Worm (Caenorhabditis elegans) whole organism, midembryonic: ENCODE measurements around the gene gtap-2.

Experiments
- T22C8.4 ChIP-seq: fragments of 200-800 bp; sonication (Bioruptor generic); IDR thresholded peaks from 2 replicates; pipeline ENCODE4 v1.3.6; 2022; ENCODE audit warnings: missing genetic modification characterization, missing compliant biosample characterization
- cog-1 ChIP-seq: sonication (generic microtip); optimal IDR thresholded peaks from 2 replicates; lab custom pipeline; 2016; ENCODE audit warnings: missing genetic modification characterization, missing compliant biosample characterization
- flt-1 ChIP-seq: fragments of 200-800 bp; sonication (Bioruptor generic); IDR thresholded peaks from 2 replicates; pipeline ENCODE4 v1.3.6; 2022; ENCODE audit warnings: missing genetic modification characterization, missing compliant biosample characterization
- klf-2 ChIP-seq: fragments of 200-800 bp; sonication (Bioruptor generic); conservative IDR thresholded peaks from 2 replicates; pipeline ENCODE4 v1.3.6; 2022; ENCODE audit warnings: missing genetic modification reagents, missing genetic modification characterization, missing compliant biosample characterization
- med-1 ChIP-seq: sonication (generic microtip); optimal IDR thresholded peaks from 2 replicates; lab custom pipeline; 2017; ENCODE audit warnings: missing genetic modification characterization, mild to moderate bottlenecking, missing compliant biosample characterization, antibody characterized with exemption, missing genetic modification reagents; ENCODE audit not compliant: insufficient read depth
- ref-1 ChIP-seq: fragments of 200-800 bp; sonication (Bioruptor generic); conservative IDR thresholded peaks from 2 replicates; pipeline ENCODE4 v1.3.6; 2022; ENCODE audit warnings: missing genetic modification reagents, missing genetic modification characterization, missing compliant biosample characterization
- tab-1 ChIP-seq: fragments of 200-800 bp; sonication (Bioruptor generic); IDR thresholded peaks from 2 replicates; pipeline ENCODE4 v1.3.6; 2022; ENCODE audit warnings: missing genetic modification characterization, missing compliant biosample characterization
- ztf-23 ChIP-seq: fragments of 200-800 bp; sonication (Bioruptor generic); IDR thresholded peaks from 2 replicates; pipeline ENCODE4 v1.3.6; 2022; ENCODE audit warnings: missing genetic modification reagents, missing genetic modification characterization, missing compliant biosample characterization
- ztf-29 ChIP-seq: fragments of 200-800 bp; sonication (Bioruptor generic); IDR thresholded peaks from 2 replicates; pipeline ENCODE4 v1.3.6; 2022; ENCODE audit warnings: missing genetic modification reagents, missing genetic modification characterization, missing compliant biosample characterization

gtap-2 gene

ce11 chrIII:9825073-9825828 lies 16.9 kb downstream of the gtap-2 start, which contains the start of gene ZK632.9:
TSS of gene ZK632.9 (minus strand) at chrIII:9825432.
- TF ChIP-seq flt-1 (GFP tag; lab: Robert Waterston, UW) (no peak), cog-1 (tag; lab: Kevin White, UChicago) (no peak), ztf-29 (GFP tag; lab: Robert Waterston, UW) (0 out of 2 replicates have a peak, but pooled peaks have one; percentile 38), med-1 (GFP tag; lab: Kevin White, UChicago) (no peak), klf-2 (GFP tag; lab: Robert Waterston, UW) (no peak)

- TF ChIP-seq cog-1 (tag; lab: Kevin White, UChicago) (no peak), med-1 (GFP tag; lab: Kevin White, UChicago) (no peak), ref-1 (GFP tag; lab: Robert Waterston, UW) (no peak), flt-1 (GFP tag; lab: Robert Waterston, UW) (no peak), klf-2 (GFP tag; lab: Robert Waterston, UW) (no peak), tab-1 (GFP tag; lab: Robert Waterston, UW) (no peak), T22C8.4 (no peak), ztf-29 (GFP tag; lab: Robert Waterston, UW) (no peak), ztf-23 (GFP tag; lab: Robert Waterston, UW) (no peak)
Measured at ce11 chrIII:9826005-9826404, 17.7 kb downstream of the gtap-2 start.

- TF ChIP-seq cog-1 (tag; lab: Kevin White, UChicago) (peak; percentile 0), ztf-23 (GFP tag; lab: Robert Waterston, UW) (no peak), med-1 (GFP tag; lab: Kevin White, UChicago) (no peak)
Measured at ce11 chrIII:9827163-9827951, 19.0 kb downstream of the gtap-2 start, which contains the start of the genes ZK632.10 and ZK632.11. TSS of gene ZK632.10 (minus strand) at chrIII:9827722. TSS of gene ZK632.11 (plus strand) at chrIII:9827915.

ce11 chrIII:9830502-9830901 lies 22.2 kb downstream of the gtap-2 start, which contains the start of gene ZK632.12:
TSS of gene ZK632.12 (plus strand) at chrIII:9830802.
- TF ChIP-seq flt-1 (GFP tag; lab: Robert Waterston, UW) (no peak), med-1 (GFP tag; lab: Kevin White, UChicago) (no peak), ztf-29 (GFP tag; lab: Robert Waterston, UW) (no peak), tab-1 (GFP tag; lab: Robert Waterston, UW) (no peak), ref-1 (GFP tag; lab: Robert Waterston, UW) (no peak), cog-1 (tag; lab: Kevin White, UChicago) (no peak), T22C8.4 (no peak)

- no peak for TF ChIP-seq cog-1 (tag; lab: Kevin White, UChicago)
- TF ChIP-seq ztf-29 (GFP tag; lab: Robert Waterston, UW) = no peak
- TF ChIP-seq klf-2 (GFP tag; lab: Robert Waterston, UW) = no peak
- no peak for TF ChIP-seq tab-1 (GFP tag; lab: Robert Waterston, UW)
- no peak for TF ChIP-seq ztf-23 (GFP tag; lab: Robert Waterston, UW)
Measured at ce11 chrIII:9832569-9832968, 24.2 kb downstream of the gtap-2 start.

- TF ChIP-seq ztf-23 (GFP tag; lab: Robert Waterston, UW) (no peak), ref-1 (GFP tag; lab: Robert Waterston, UW) (no peak), flt-1 (GFP tag; lab: Robert Waterston, UW) (no peak), med-1 (GFP tag; lab: Kevin White, UChicago) (no peak), ztf-29 (GFP tag; lab: Robert Waterston, UW) (no peak)
Measured at ce11 chrIII:9834888-9835287, 26.5 kb downstream of the gtap-2 start, which contains the start of gene K11H3.8. TSS of gene K11H3.8 (plus strand) at chrIII:9835188.

ce11 chrIII:9843715-9844114 lies 35.4 kb downstream of the gtap-2 start, which contains the start of gene K11H3.5:
TSS of gene K11H3.5 (plus strand) at chrIII:9843768.
- no peak for TF ChIP-seq med-1 (GFP tag; lab: Kevin White, UChicago)

- TF ChIP-seq T22C8.4 (no peak), cog-1 (tag; lab: Kevin White, UChicago) (no peak), med-1 (GFP tag; lab: Kevin White, UChicago) (no peak), tab-1 (GFP tag; lab: Robert Waterston, UW) (no peak), ref-1 (GFP tag; lab: Robert Waterston, UW) (no peak), ztf-23 (GFP tag; lab: Robert Waterston, UW) (no peak), klf-2 (GFP tag; lab: Robert Waterston, UW) (no peak), flt-1 (GFP tag; lab: Robert Waterston, UW) (no peak), ztf-29 (GFP tag; lab: Robert Waterston, UW) (no peak)
Measured at ce11 chrIII:9846093-9846492, 37.7 kb downstream of the gtap-2 start, which contains the start of gene K11H3.2. TSS of gene K11H3.2 (plus strand) at chrIII:9846393.

- TF ChIP-seq cog-1 (tag; lab: Kevin White, UChicago) = no peak
- TF ChIP-seq T22C8.4 = no peak
- TF ChIP-seq klf-2 (GFP tag; lab: Robert Waterston, UW) = no peak
- TF ChIP-seq flt-1 (GFP tag; lab: Robert Waterston, UW) = no peak
- no peak for TF ChIP-seq ztf-23 (GFP tag; lab: Robert Waterston, UW)
- TF ChIP-seq tab-1 (GFP tag; lab: Robert Waterston, UW) = no peak
- TF ChIP-seq ref-1 (GFP tag; lab: Robert Waterston, UW) = no peak
Measured at ce11 chrIII:9848083-9848482, 39.7 kb downstream of the gtap-2 start, which contains the start of gene mrpl-36. TSS of gene mrpl-36 (minus strand) at chrIII:9848116.
